Fruit fly (Drosophila melanogaster) ovary, adult (tissue): ENCODE measurements around the gene SP1029.

Experiments used
- CG17801 ChIP-seq: fragments of 200-800 bp; optimal IDR thresholded peaks from 2 replicates; lab custom pipeline; 2019; ENCODE audit warnings: missing biosample characterization, mild to moderate bottlenecking, missing genetic modification characterization, moderate library complexity; ENCODE audit not compliant: partially characterized antibody

Gene SP1029

DNA sequence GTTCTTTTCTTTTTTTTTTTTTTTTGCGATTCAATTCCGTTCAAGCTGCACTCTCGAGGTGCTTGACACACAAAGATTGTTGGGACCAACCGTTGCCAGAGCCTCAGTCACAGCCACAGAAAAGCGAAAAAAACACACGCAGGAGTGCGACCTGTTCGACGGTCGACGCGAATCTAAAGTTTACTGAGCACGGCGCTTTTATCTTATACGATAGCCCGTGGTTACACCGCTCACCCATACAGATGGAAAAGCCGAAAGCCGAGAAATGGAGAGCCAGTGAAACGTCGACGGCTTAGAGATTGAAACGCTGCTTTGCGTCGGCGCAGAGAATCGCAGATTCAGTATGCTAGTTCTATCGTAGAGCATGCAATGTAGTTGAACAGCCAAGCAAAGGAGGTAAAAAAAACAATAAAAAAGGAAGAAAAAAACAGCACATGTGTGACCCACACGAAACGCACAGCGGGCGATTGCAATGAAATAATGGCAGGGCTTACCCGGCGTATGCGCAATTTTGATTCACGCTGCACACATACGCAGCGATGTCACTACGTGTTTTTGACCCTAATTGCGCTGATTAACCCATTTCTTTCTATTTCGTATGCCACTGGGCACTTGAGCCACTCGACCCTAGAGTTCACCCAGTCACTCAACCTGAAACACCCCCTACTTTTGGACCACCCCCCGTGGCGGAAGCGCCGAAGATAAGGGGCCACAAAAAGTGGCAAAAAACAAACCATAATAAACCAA, at the start of gene SP1029:
Gene SP1029, minus strand, starts transcription at position 180 of the 747 bp plus-strand sequence.
- TF ChIP-seq CG17801 (GFP tag; lab: Kevin White, UChicago): no peak

DNA sequence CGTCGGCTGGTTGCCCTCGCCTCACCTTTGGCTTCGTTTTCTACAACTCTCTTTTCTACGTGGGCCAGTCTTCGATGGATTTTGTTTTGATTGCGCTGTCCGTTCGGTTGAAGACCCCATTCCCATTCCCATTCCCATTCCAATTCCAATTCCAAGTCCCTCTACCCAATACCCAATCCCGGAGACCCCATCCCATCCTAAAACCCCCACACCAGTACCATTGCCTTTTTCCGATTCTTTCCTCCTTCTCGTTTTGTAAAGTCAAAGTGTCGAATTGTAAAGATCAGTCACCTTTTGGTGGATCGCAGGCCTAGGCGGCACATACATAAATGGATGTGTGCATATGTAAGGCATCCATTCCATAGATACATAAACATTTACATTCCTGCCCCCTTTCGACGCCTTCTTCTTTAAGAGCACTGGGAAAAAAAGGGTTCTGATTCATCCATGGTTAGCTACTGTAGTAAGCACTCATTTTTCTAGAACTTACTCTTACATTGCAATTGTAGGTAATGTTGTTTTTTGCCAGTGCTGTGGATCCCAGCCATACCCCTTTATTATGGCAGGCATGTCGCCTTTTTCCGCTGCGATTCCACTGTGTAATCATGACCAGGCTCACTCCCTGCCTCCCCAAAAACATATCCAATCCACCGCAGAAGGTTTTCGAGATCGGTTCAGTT, 49.6 kb upstream of the SP1029 start:
- TF ChIP-seq CG17801 (GFP tag; lab: Kevin White, UChicago): no peak

DNA sequence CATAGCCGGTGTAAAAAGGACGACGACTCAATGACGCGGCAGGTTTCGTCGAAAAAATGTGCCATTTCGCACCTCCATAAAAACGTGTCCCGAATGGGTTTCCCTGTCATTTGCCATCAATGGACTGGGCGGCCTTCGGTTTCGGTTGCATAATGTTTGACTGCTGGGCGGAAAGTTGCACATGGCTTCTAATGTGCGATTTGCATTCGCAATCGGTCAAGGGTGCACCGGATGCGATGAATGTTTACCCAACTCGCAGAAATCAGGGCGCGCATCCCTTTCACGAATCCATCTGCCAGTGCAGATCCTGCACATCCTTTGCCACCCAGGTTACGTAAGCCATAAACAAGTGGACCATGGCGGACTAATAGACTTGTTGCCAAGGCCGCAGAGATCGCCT, 47.6 kb upstream of the SP1029 start:
- TF ChIP-seq CG17801 (GFP tag; lab: Kevin White, UChicago): no peak

DNA sequence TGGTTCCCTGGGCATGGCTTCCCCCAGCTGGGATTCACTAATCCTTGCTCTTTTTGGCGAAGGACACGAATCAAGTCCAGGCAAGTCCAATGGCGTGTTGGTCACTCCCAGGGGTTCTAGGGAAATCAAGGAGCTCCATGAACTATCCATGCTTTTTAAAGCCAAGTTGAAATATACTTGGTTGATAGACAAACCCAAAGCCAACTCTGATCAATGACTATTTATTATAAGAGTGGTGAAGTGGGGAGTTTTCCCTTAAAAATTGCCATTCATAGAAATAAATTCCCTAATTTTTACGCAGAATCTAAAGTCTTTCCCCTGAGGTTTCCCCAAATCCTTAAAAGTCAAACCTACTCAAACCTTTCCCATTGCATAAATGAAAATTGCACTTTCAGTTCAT, 46.8 kb upstream of the SP1029 start, which contains the start of gene CG14506:
Gene CG14506, minus strand, starts transcription at position 101 of the 400 bp plus-strand sequence.
- no peak for TF ChIP-seq CG17801 (GFP tag; lab: Kevin White, UChicago)

DNA sequence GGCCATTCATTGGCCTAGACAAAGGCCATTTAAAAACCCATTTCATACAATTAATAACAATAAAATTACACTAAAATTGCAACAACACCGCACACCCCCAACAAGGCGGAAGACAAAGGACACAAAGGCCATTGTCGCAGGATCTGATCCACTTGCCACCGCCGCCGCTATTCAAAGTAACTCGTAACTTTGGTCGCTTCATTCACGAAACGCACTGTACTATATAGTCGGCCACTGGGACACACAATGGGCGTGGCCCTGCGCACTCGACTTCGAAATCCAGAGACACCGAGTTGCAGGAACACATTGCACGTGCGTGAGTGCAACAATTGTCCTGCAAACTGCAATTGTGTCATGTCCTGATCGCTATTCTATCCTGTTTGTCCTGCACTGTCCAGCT, 43.2 kb upstream of the SP1029 start:
- no peak for TF ChIP-seq CG17801 (GFP tag; lab: Kevin White, UChicago)

DNA sequence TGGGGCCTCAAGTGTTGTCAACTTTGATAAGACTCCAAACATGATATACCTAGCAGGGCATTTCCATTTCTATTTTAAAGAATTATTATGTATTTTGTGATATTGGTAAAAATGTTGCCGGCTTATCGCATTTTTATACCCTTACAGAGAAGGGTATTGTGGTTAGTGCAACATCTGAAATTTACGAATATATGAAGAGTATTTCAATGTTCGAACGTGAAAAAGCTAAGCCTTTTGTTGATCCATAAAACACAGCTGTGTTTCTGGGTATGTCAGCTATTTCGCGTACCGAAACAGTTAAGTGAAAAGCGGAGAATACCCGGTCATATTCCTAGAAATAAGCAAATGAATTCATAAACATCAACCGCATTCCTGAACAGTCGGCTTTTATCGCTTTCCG, 41.7 kb upstream of the SP1029 start:
- TF ChIP-seq CG17801 (GFP tag; lab: Kevin White, UChicago): no peak

DNA sequence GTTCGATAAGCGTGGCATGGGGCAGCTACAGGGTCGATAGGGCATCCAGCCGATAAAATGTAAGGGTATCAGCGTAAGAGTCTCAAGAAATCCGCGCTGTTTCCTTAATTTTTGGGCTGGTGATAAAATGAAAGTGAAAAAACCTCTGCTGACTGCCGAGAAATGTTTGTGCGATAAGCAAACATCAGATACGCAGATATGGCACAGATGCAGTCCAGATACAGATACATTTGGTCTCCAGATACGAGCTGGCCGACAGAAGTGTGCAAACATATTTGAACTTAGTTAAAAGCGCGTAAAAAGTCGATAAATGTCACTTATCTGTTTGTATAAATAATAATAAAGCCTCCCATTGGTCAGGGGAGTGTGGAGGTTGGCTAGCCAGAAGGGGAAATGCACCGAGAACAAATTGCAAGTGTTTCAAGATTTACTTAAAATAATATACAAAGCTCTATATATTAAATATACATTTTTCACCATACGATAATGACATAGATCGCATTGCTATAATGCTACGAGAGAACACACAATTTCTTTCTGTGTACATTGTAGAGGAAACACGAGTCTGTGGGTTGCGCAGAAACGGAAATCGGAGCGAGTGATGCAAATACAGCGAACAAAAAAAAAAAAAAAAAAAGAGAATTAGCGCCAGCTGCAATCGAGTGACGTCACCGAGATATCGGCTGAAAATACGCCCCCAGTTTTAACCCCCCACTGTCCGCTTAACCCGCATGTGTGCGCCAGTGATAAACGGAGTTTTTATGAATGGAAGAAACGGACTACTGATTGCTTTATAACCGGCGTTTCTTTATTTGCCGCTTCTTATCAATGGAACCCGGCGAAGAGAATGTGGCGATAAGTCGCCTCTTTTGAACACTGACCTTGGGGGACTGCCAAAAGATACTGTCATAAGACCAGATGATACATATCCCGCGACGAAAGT, 40.6 kb upstream of the SP1029 start:
- TF ChIP-seq CG17801 (GFP tag; lab: Kevin White, UChicago): no peak

DNA sequence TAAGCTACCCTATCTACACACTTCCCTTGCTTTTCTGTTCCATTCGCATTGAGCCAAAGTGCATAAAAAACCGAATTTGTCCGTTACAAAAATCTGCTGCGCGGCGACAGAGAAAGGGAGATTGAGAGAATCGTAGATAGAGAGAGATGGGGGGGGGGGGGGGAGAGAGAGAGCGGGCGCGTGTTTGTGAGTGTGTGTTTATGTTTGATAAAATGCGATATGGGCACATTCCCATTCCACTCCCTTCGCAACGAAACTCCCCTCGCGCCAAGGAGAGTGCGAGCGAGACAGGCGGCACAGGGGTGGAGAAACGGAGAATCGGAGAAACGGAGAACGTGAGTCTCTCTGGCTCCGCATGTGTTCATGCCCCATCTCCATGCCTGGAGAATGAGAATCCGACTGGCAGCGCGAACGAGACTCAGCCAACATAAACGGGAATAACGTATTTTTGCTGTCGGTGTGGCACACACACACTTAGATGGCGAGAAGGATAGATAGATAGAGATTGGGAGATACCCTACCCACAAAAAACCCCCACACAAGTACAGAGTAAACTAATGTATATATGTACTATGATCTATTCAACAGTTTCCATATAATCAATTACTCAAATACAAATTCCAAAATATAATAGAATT, 37.2 kb upstream of the SP1029 start:
- TF ChIP-seq CG17801 (GFP tag; lab: Kevin White, UChicago): no peak

DNA sequence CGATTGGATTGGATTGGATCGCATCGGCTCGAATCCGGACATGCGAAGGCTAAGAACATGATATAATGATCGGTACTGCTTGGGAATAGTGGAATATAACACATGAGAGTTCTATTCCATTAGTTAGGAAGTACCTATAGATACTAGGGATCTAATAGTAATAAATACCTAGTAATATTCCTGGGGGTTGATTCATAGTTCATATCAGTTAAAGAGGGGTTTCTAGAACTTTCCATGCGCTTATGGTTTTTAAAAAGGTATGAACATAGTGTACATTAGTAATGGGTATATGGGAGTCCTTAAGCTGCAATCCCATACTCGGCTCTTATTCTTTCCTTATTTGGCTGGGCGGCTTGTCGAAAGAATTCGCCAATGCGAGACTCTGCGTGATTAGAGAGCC, 34.1 kb upstream of the SP1029 start:
- TF ChIP-seq CG17801 (GFP tag; lab: Kevin White, UChicago): no peak

DNA sequence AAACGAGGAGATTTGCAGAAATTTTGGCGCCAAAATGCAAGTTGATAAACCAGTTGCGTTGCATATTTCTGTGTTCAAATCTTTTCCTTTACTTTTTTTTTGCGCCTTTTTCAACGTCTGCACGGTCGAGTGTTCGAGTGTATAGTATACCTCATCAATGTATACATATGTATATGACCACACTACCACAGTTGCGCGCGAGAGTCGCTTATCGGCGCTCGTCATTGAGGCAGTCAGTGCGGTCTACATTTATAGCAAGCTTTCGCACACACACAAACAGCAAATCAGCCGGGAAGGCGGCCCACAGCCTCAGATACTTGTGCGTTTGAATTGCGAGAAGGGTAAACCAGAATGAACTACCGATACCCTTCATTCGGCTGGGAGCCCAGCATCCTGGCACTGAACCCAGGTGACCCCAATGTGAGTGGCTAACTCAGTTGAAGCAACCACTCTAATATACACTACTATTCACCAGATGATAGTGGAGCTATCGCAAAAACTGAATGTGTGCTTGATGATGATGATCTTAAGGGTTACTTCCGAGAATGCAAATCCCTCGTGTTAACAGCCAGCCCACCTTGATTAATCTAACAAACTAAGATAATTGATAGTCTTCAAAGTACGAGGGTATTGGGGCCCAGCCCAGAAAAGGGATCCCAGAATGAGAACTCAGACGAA, 32.8 kb upstream of the SP1029 start:
- no peak for TF ChIP-seq CG17801 (GFP tag; lab: Kevin White, UChicago)

DNA sequence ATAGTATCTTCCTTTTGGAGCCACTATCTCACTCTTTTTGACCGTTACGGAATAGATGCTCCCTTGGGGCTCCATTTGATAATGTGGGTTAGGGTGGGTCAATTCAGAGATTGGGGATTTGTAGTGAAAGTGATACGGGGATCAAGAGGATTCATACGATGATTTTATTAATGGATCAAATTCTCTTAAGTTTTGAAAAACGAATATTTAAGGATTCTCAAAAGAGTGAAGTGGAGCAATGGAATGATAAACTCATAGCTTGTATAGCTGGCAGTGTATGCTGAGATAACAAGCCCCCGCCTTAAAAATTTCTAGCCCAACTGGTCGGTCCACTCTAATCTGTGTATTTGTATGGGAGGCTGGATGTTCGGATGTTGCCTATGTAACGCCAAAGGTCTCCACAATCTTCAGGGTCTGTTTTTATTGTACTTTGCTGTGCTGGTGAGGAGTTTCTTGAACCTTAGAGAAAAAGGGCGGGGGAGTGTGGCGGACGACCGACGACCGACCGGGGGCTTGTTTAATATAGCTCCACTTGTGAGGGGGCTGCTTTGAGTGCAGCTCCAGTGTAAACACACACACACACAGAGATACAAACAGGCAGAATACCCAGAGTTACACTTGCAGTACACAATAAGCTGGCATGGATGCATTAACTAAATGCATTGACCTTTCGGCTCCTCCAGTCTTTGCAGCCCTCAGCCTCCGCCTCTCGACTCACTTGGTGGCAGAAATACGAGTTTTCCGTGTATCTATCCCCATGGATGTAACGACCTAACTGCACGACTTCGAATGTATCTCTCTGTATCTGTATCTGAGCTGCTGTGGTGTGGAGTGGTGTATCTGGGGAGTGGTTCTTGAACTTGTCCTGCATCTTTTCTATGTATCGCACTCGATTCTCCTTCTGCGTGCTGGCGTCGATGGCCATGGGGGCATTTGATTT, 30.7 kb upstream of the SP1029 start:
- no peak for TF ChIP-seq CG17801 (GFP tag; lab: Kevin White, UChicago)

DNA sequence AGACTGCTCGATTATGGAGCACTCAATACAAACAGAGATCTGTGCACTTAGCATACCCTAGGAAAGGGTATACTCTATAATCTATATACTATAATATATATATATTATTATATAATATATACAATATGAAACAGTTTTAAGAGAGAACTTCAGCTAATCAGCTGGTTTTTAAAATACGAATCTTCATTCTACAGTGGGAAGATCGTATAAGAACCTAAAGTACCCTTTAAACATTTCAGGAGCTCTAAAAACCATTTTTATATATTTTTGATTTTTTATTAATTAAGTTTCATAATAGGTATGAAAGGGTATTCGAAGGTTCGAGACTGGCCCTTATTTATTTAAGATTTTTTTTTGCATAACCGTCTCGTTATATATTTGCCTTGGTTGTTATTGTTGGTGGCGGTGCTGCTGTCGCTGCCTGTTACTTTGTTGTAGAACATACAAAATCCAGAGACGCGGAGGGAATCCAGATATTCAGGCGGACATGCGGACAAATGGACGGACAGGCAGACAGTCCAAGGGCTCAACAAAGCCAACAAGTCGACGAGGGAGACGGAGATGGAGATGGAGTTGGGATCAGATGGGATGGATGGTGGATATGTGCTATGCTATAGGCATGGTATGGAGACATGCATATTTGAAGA, 29.4 kb upstream of the SP1029 start:
- no peak for TF ChIP-seq CG17801 (GFP tag; lab: Kevin White, UChicago)
